Worm (Caenorhabditis elegans) whole organism, L4 larva: ENCODE results near the gene cyp-13A2.

Source experiments
- F10B5.3 ChIP-seq: sonication (generic microtip); optimal IDR thresholded peaks from 2 replicates; lab custom pipeline; 2016; ENCODE audit warnings: mild to moderate bottlenecking, missing genetic modification characterization, missing compliant biosample characterization
- F26F4.8 ChIP-seq: fragments of 200-800 bp; sonication (Bioruptor generic); conservative IDR thresholded peaks from 2 replicates; pipeline ENCODE4 v1.3.6; 2022; ENCODE audit warnings: missing genetic modification characterization, missing compliant biosample characterization
- R02D3.7 ChIP-seq: fragments of 150-350 bp; sonication (generic microtip); optimal IDR thresholded peaks from 3 replicates; lab custom pipeline; 2014; ENCODE audit warnings: missing biosample characterization, missing genetic modification characterization
- T26A8.4 ChIP-seq: fragments of 200-800 bp; sonication (Bioruptor generic); IDR thresholded peaks from 2 replicates; pipeline ENCODE4 v1.3.6; 2022; ENCODE audit warnings: missing genetic modification characterization, missing compliant biosample characterization
- Y105C5A.15 ChIP-seq: fragments of 200-800 bp; sonication (Bioruptor generic); IDR thresholded peaks from 2 replicates; pipeline ENCODE4 v1.3.6; 2022; ENCODE audit warnings: missing genetic modification characterization, missing compliant biosample characterization
- Y5F2A.4 ChIP-seq: fragments of 200-800 bp; sonication (Bioruptor generic); optimal IDR thresholded peaks from 2 replicates; lab custom pipeline; 2018; ENCODE audit warnings: mild to moderate bottlenecking, missing genetic modification characterization, missing compliant biosample characterization
- Y75B8A.6 ChIP-seq: fragments of 200-800 bp; sonication (Bioruptor generic); IDR thresholded peaks from 2 replicates; pipeline ENCODE4 v1.3.6; 2022; ENCODE audit warnings: missing genetic modification reagents, missing genetic modification characterization, missing compliant biosample characterization
- ZK546.5 ChIP-seq, 2 experiments: sonication (generic microtip); optimal IDR thresholded peaks; 2 replicates each; lab custom pipeline; 2017; ENCODE audit warnings: missing biosample characterization in 2 of 2, missing genetic modification characterization in 2 of 2
- aha-1 ChIP-seq: fragments of 150-350 bp; peaks from one replicate; lab custom pipeline; 2014; ENCODE audit warnings: missing biosample characterization, missing genetic modification characterization
- aly-2 ChIP-seq: sonication (generic microtip); optimal IDR thresholded peaks from 2 replicates; lab custom pipeline; 2018; ENCODE audit warnings: missing biosample characterization, missing genetic modification characterization
- ceh-28 ChIP-seq: fragments of 150-350 bp; optimal IDR thresholded peaks from 2 replicates; lab custom pipeline; 2014; ENCODE audit warnings: missing biosample characterization, missing genetic modification reagents, missing genetic modification characterization
- ceh-32 ChIP-seq: sonication (generic microtip); optimal IDR thresholded peaks from 2 replicates; lab custom pipeline; 2016; ENCODE audit warnings: mild to moderate bottlenecking, missing genetic modification characterization, missing compliant biosample characterization; ENCODE audit not compliant: poor library complexity
- ceh-44 ChIP-seq: fragments of 200-800 bp; sonication (Bioruptor generic); IDR thresholded peaks from 2 replicates; pipeline ENCODE4 v1.3.6; 2022; ENCODE audit warnings: missing genetic modification reagents, missing genetic modification characterization, missing compliant biosample characterization
- ceh-82 ChIP-seq: sonication (generic microtip); optimal IDR thresholded peaks from 2 replicates; lab custom pipeline; 2017; ENCODE audit warnings: missing biosample characterization, missing genetic modification characterization
- dmd-9 ChIP-seq: fragments of 200-800 bp; sonication (Bioruptor generic); IDR thresholded peaks from 2 replicates; pipeline ENCODE4 v1.3.6; 2022; ENCODE audit warnings: missing genetic modification reagents, missing genetic modification characterization, missing compliant biosample characterization
- duxl-1 ChIP-seq: sonication (generic microtip); optimal IDR thresholded peaks from 2 replicates; lab custom pipeline; 2016; ENCODE audit warnings: mild to moderate bottlenecking, missing genetic modification characterization, moderate library complexity, missing compliant biosample characterization; ENCODE audit not compliant: poor library complexity
- egl-27 ChIP-seq: sonication (generic microtip); optimal IDR thresholded peaks from 3 replicates; lab custom pipeline; 2017; ENCODE audit warnings: missing biosample characterization, missing genetic modification reagents, missing genetic modification characterization
- hmg-1.1 ChIP-seq: fragments of 200-800 bp; sonication (Bioruptor generic); IDR thresholded peaks from 2 replicates; pipeline ENCODE4 v1.3.6; 2022; ENCODE audit warnings: missing genetic modification reagents, missing genetic modification characterization, missing compliant biosample characterization
- lim-7 ChIP-seq: fragments of 200-800 bp; sonication (Bioruptor generic); IDR thresholded peaks from 2 replicates; pipeline ENCODE4 v1.3.6; 2022; ENCODE audit warnings: missing genetic modification characterization, missing compliant biosample characterization
- lin-13 ChIP-seq: fragments of 150-350 bp; optimal IDR thresholded peaks from 2 replicates; lab custom pipeline; 2014; ENCODE audit warnings: missing biosample characterization, missing genetic modification reagents, missing genetic modification characterization
- lin-29 ChIP-seq: fragments of 200-800 bp; sonication (Bioruptor generic); IDR thresholded peaks from 2 replicates; pipeline ENCODE4 v1.3.6; 2022; ENCODE audit warnings: missing genetic modification reagents, missing genetic modification characterization, missing compliant biosample characterization
- lsy-2 ChIP-seq, 2 experiments: fragments of 150-350 bp in 1 of 2; sonication (generic microtip) in 1 of 2; optimal IDR thresholded peaks; 2 replicates each; lab custom pipeline; 2014 to 2017; ENCODE audit warnings: missing biosample characterization in 2 of 2, missing genetic modification characterization in 2 of 2
- mdt-29 ChIP-seq: fragments of 200-800 bp; sonication (Bioruptor generic); IDR thresholded peaks from 2 replicates; pipeline ENCODE4 v1.3.6; 2022; ENCODE audit warnings: missing genetic modification reagents, missing genetic modification characterization, missing compliant biosample characterization
- mes-2 ChIP-seq: sonication (generic microtip); optimal IDR thresholded peaks from 2 replicates; lab custom pipeline; 2016; ENCODE audit warnings: missing genotype, mild to moderate bottlenecking, missing genetic modification characterization, missing compliant biosample characterization; ENCODE audit not compliant: poor library complexity, severe bottlenecking
- nhr-10 ChIP-seq: fragments of 150-350 bp; optimal IDR thresholded peaks from 2 replicates; lab custom pipeline; 2014; ENCODE audit warnings: missing biosample characterization, missing genetic modification characterization
- nhr-102 ChIP-seq: sonication (generic microtip); optimal IDR thresholded peaks from 2 replicates; lab custom pipeline; 2016; ENCODE audit warnings: mild to moderate bottlenecking, missing genetic modification characterization, moderate library complexity, missing compliant biosample characterization
- nhr-6 ChIP-seq: fragments of 150-350 bp; optimal IDR thresholded peaks from 2 replicates; lab custom pipeline; 2014; ENCODE audit warnings: missing biosample characterization, missing genetic modification characterization
- pha-4 ChIP-seq, 2 experiments: fragments of 150-350 bp in 1 of 2; fragments of 200-800 bp in 1 of 2; sonication (Bioruptor generic) in 1 of 2; IDR thresholded peaks in 1 of 2; optimal IDR thresholded peaks in 1 of 2; 2 replicates each; pipeline versions ENCODE4 v1.3.6 to Lab custom; 2014 to 2022; ENCODE audit warnings: missing genetic modification characterization in 2 of 2, missing genetic modification reagents in 2 of 2, missing biosample characterization in 1 of 2, missing compliant biosample characterization in 1 of 2
- rbr-2 ChIP-seq: sonication (generic microtip); optimal IDR thresholded peaks from 2 replicates; lab custom pipeline; 2016; ENCODE audit warnings: missing genotype, missing genetic modification characterization, missing compliant biosample characterization
- snpc-1.2 ChIP-seq: fragments of 200-800 bp; sonication (Bioruptor generic); IDR thresholded peaks from 2 replicates; pipeline ENCODE4 v1.3.6; 2022; ENCODE audit warnings: missing genetic modification reagents, missing genetic modification characterization, missing compliant biosample characterization
- snpc-4 ChIP-seq: fragments of 150-350 bp; optimal IDR thresholded peaks from 2 replicates; lab custom pipeline; 2014; ENCODE audit warnings: missing biosample characterization, missing genetic modification characterization
- unc-62 ChIP-seq, 3 experiments: fragments of 150-350 bp in 1 of 3; sonication (generic microtip); optimal IDR thresholded peaks in 2 of 3; peaks in 1 of 3; 1 replicate in 1 of 3; 2 replicates in 2 of 3; lab custom pipeline; 2014 to 2017; ENCODE audit warnings: missing biosample characterization in 3 of 3, missing genetic modification characterization in 3 of 3, missing genetic modification reagents in 3 of 3, missing genotype in 1 of 3
- zfp-2 ChIP-seq: sonication (generic microtip); optimal IDR thresholded peaks from 2 replicates; lab custom pipeline; 2016; ENCODE audit warnings: mild to moderate bottlenecking, missing genetic modification characterization, missing compliant biosample characterization
- zfp-3 ChIP-seq: fragments of 200-800 bp; sonication (Bioruptor generic); conservative IDR thresholded peaks from 2 replicates; pipeline ENCODE4 v1.3.6; 2022; ENCODE audit warnings: missing genetic modification reagents, missing genetic modification characterization, missing compliant biosample characterization
- zip-11 ChIP-seq: fragments of 200-800 bp; sonication (Bioruptor generic); IDR thresholded peaks from 2 replicates; pipeline ENCODE4 v1.3.6; 2022; ENCODE audit warnings: missing genetic modification characterization, missing compliant biosample characterization
- zip-2 ChIP-seq: fragments of 150-350 bp; optimal IDR thresholded peaks from 2 replicates; lab custom pipeline; 2014; ENCODE audit warnings: missing biosample characterization, missing genetic modification characterization

Gene cyp-13A2

ce11 chrII:9831033-9831432, 43.6 kb upstream of the cyp-13A2 start, which contains the start of gene ZK938.12:
ZK938.12 (plus strand) TSS chrII:9831333.
- no peak for TF ChIP-seq snpc-4 (tag; lab: Kevin White, UChicago)
- no peak for TF ChIP-seq ceh-28 (tag; lab: Kevin White, UChicago)
- no peak for TF ChIP-seq zip-2 (tag; lab: Kevin White, UChicago)
- no peak for TF ChIP-seq zip-11 (GFP tag; lab: Robert Waterston, UW)
- TF ChIP-seq zfp-3, result no peak
- no peak for TF ChIP-seq ZK546.5 (tag; optimal IDR thresholded peaks at IDR 0.05; lab: Kevin White, UChicago)
- no peak for TF ChIP-seq hmg-1.1 (GFP tag; lab: Robert Waterston, UW)
- no peak for TF ChIP-seq aly-2 (tag; lab: Kevin White, UChicago)
- TF ChIP-seq Y105C5A.15 (GFP tag; lab: Robert Waterston, UW), result no peak
- no peak for TF ChIP-seq zfp-2
- TF ChIP-seq lin-13 (GFP tag; lab: Kevin White, UChicago), result no peak
- no peak for TF ChIP-seq nhr-10
- TF ChIP-seq snpc-1.2 (GFP tag; lab: Robert Waterston, UW), result no peak
- TF ChIP-seq egl-27 (tag; lab: Kevin White, UChicago), result no peak
- TF ChIP-seq nhr-6 (tag; lab: Kevin White, UChicago), result no peak
- no peak for TF ChIP-seq ceh-32 (tag; lab: Kevin White, UChicago)

DNA sequence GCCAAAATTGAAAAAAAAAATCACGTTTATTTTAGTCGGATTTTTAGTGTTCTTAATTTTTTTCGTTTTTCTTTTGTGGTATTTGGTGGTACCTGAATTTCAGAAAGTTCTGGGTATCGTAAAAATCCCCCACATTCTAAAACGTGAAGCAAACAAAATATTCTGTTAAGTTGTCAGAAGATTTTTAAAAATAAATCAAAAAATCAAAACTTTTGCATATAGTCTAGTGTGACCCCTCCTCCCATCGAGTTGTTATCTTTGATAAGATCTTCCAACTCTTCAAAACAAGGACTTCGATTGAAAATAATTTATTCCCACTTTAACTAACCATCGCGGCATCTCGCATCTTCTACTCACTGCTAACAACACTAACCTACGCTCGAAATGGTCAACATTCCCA, 41.7 kb upstream of the cyp-13A2 start, which contains the start of gene ZK938.1:
Gene ZK938.1 (plus strand): TSS at position 301 of the 400 bp plus-strand sequence.
- TF ChIP-seq duxl-1 (tag; lab: Kevin White, UChicago), result no peak
- no peak for TF ChIP-seq ceh-82 (tag; lab: Kevin White, UChicago)
- TF ChIP-seq rbr-2 (tag; lab: Kevin White, UChicago), result no peak
- no peak for TF ChIP-seq nhr-102 (tag; lab: Kevin White, UChicago)
- TF ChIP-seq Y5F2A.4 (GFP tag; lab: Kevin White, UChicago), result no peak
- TF ChIP-seq lsy-2 (tag; optimal IDR thresholded peaks at IDR 0.05; lab: Kevin White, UChicago), result no peak
- TF ChIP-seq T26A8.4, result no peak
- no peak for TF ChIP-seq dmd-9
- no peak for TF ChIP-seq zfp-3
- no peak for TF ChIP-seq mdt-29 (GFP tag; lab: Robert Waterston, UW)
- TF ChIP-seq, all 104 proteins: peak for 0

ce11 chrII:9828502-9828901, 41.1 kb upstream of the cyp-13A2 start:
- TF ChIP-seq F26F4.8 (GFP tag; lab: Robert Waterston, UW), result no peak
- TF ChIP-seq ceh-44 (GFP tag; lab: Robert Waterston, UW), result no peak
- no peak for TF ChIP-seq mes-2 (tag; lab: Kevin White, UChicago)
- TF ChIP-seq aha-1 (tag; lab: Kevin White, UChicago), result no peak
- no peak for TF ChIP-seq pha-4 (GFP tag; IDR thresholded peaks at IDR 0.05; lab: Robert Waterston, UW)
- TF ChIP-seq pha-4 (tag; optimal IDR thresholded peaks at IDR 0.05; lab: Kevin White, UChicago), result no peak
- TF ChIP-seq Y75B8A.6 (GFP tag; lab: Robert Waterston, UW), result no peak
- TF ChIP-seq R02D3.7 (tag; lab: Kevin White, UChicago), result no peak
- TF ChIP-seq lin-29, result no peak
- no peak for TF ChIP-seq unc-62 (GFP tag; optimal IDR thresholded peaks at IDR 0.05 in 1 of 2; lab: Kevin White, UChicago)
- TF ChIP-seq unc-62 (tag; optimal IDR thresholded peaks at IDR 0.05; lab: Kevin White, UChicago), result no peak
- TF ChIP-seq lim-7, result no peak

ce11 chrII:9827852-9828251, 40.4 kb upstream of the cyp-13A2 start, which contains the start of gene eyg-1:
eyg-1 (minus strand) TSS chrII:9827952.
- peak; percentile 53 for TF ChIP-seq aha-1 (tag; lab: Kevin White, UChicago)
- TF ChIP-seq F10B5.3 (tag; lab: Kevin White, UChicago), result no peak
